Fruit fly (Drosophila melanogaster): ENCODE results near the gene CG4617.

Gene CG4617

dm6 chrX:7091909-7092308 is 12.4 kb downstream of the CG4617 start (continued):
- TF ChIP-seq dpn (GFP tag; optimal IDR thresholded peaks at IDR 0.05): no peak
- TF ChIP-seq CG6254 (GFP tag; optimal IDR thresholded peaks at IDR 0.05): no peak
- no peak for TF ChIP-seq CG8388 (GFP tag; optimal IDR thresholded peaks at IDR 0.05)
- no peak for TF ChIP-seq nerfin-2 (GFP tag; IDR thresholded peaks at IDR 0.05; ENCODE audit: partially characterized antibody)
- TF ChIP-seq Poxn (GFP tag; IDR thresholded peaks at IDR 0.05): no peak
- TF ChIP-seq CG10366 (GFP tag; IDR thresholded peaks at IDR 0.05): no peak
- no peak for TF ChIP-seq seq (GFP tag; IDR thresholded peaks at IDR 0.05)
- TF ChIP-seq sna (GFP tag; IDR thresholded peaks at IDR 0.05; ENCODE audit: partially characterized antibody): no peak
- peak in 1 of 2 experiments; percentile 20 for TF ChIP-seq Trl (optimal IDR thresholded peaks at IDR 0.05)
- TF ChIP-seq Trl (GFP tag; optimal IDR thresholded peaks at IDR 0.05): no peak
- TF ChIP-seq Ets65A (GFP tag): peak; percentile 83
- TF ChIP-seq vfl (GFP tag; optimal IDR thresholded peaks at IDR 0.05): no peak
- TF ChIP-seq tx (GFP tag; optimal IDR thresholded peaks at IDR 0.05): no peak
- TF ChIP-seq CG7963 (GFP tag; IDR thresholded peaks at IDR 0.05; ENCODE audit: partially characterized antibody): no peak
- TF ChIP-seq sug (tag; optimal IDR thresholded peaks at IDR 0.05): no peak
- TF ChIP-seq Pdp1 (GFP tag; optimal IDR thresholded peaks at IDR 0.05): no peak
- TF ChIP-seq ems (GFP tag; optimal IDR thresholded peaks at IDR 0.05): no peak
- TF ChIP-seq CG2129 (GFP tag; IDR thresholded peaks at IDR 0.05; ENCODE audit: partially characterized antibody): no peak
- no peak for TF ChIP-seq ewg (GFP tag; optimal IDR thresholded peaks at IDR 0.05)
- no peak for TF ChIP-seq ERR (GFP tag; optimal IDR thresholded peaks at IDR 0.05)
- TF ChIP-seq eve (GFP tag; optimal IDR thresholded peaks at IDR 0.05): peak in 1 of 2 experiments; percentile 52
- TF ChIP-seq CG11247 (GFP tag; IDR thresholded peaks at IDR 0.05): no peak
- no peak for TF ChIP-seq Elba2 (GFP tag; optimal IDR thresholded peaks at IDR 0.05)
- TF ChIP-seq CG31224 (GFP tag; IDR thresholded peaks at IDR 0.05): no peak
- no peak for TF ChIP-seq esg (GFP tag; conservative IDR thresholded peaks at IDR 0.05)
- no peak for TF ChIP-seq H15 (GFP tag; IDR thresholded peaks at IDR 0.05)
- no peak for TF ChIP-seq run (tag; optimal IDR thresholded peaks at IDR 0.05)
- no peak for TF ChIP-seq Stat92E (GFP tag; optimal IDR thresholded peaks at IDR 0.05)
- no peak for TF ChIP-seq MBD-R2 (GFP tag; IDR thresholded peaks at IDR 0.05)

dm6 chrX:7086539-7086938 is 17.8 kb downstream of the CG4617 start:
- TF ChIP-seq chif (GFP tag; optimal IDR thresholded peaks at IDR 0.05) (peak; percentile 12 to 16), eve (GFP tag; optimal IDR thresholded peaks at IDR 0.05) (peak in 1 of 2 experiments; percentile 64), sob (GFP tag; IDR thresholded peaks at IDR 0.05) (0 out of 2 replicates have a peak, but pooled peaks have one; percentile 17), en (GFP tag; optimal IDR thresholded peaks at IDR 0.05) (peak; percentile 3), Blimp-1 (GFP tag; optimal IDR thresholded peaks at IDR 0.05) (peak; percentile 11), onecut (GFP tag; IDR thresholded peaks at IDR 0.05) (no peak), dm (GFP tag; optimal IDR thresholded peaks at IDR 0.05) (no peak), unc-4 (GFP tag; IDR thresholded peaks at IDR 0.05; ENCODE audit: partially characterized antibody) (no peak), B-H1 (GFP tag; IDR thresholded peaks at IDR 0.05) (peak; percentile 44; the same call in 2 of the 3 replicates), CG8388 (GFP tag; optimal IDR thresholded peaks at IDR 0.05) (peak; percentile 39), CG17385 (GFP tag; optimal IDR thresholded peaks at IDR 0.05) (peak; percentile 19), CG7372 (GFP tag; IDR thresholded peaks at IDR 0.05) (0 out of 2 replicates have a peak, but pooled peaks have one; percentile 19), CG5180 (GFP tag; optimal IDR thresholded peaks at IDR 0.05) (no peak), CG31365 (tag; optimal IDR thresholded peaks at IDR 0.05) (no peak), CG11695 (GFP tag; IDR thresholded peaks at IDR 0.05) (peak; percentile 54; the same call in 1 of the 3 replicates), prd (optimal IDR thresholded peaks at IDR 0.05) (no peak), prd (GFP tag; IDR thresholded peaks at IDR 0.05) (no peak; the same call in 2 of the 3 replicates), Xbp1 (GFP tag; optimal IDR thresholded peaks at IDR 0.05) (peak; percentile 40), bsh (GFP tag; optimal IDR thresholded peaks at IDR 0.05) (peak in 1 of 2 experiments; percentile 30), zfh2 (GFP tag; optimal IDR thresholded peaks at IDR 0.05) (peak; percentile 16), Pdp1 (GFP tag; optimal IDR thresholded peaks at IDR 0.05) (peak in 1 of 2 experiments; percentile 18), Dbx (GFP tag; IDR thresholded peaks at IDR 0.05) (0 out of 3 replicates have a peak, but pooled peaks have one; percentile 34), MBD-R2 (GFP tag; IDR thresholded peaks at IDR 0.05) (peak; percentile 14; the same call in 1 of the 2 replicates), CG7839 (tag; optimal IDR thresholded peaks at IDR 0.05) (peak; percentile 32), CG17361 (GFP tag; IDR thresholded peaks at IDR 0.05) (no peak), mam (GFP tag; optimal IDR thresholded peaks at IDR 0.05) (peak; percentile 22)

All from whole organism, embryonic.